Fruit fly (Drosophila melanogaster): Measurements from ENCODE around the gene CG15021.

The CG15021 gene

dm6 chr3L:4399905-4400304, 36.6 kb upstream of the CG15021 start (continued):
- no peak for TF ChIP-seq trh (GFP tag; optimal IDR thresholded peaks at IDR 0.05)
- TF ChIP-seq Doc2 (GFP tag; IDR thresholded peaks at IDR 0.05): no peak
- peak; percentile 44; the same call in 2 of the 3 replicates for TF ChIP-seq croc (GFP tag; conservative IDR thresholded peaks at IDR 0.05)
- no peak for TF ChIP-seq gcm (GFP tag; optimal IDR thresholded peaks at IDR 0.05)
- no peak for TF ChIP-seq sc (optimal IDR thresholded peaks at IDR 0.05)
- TF ChIP-seq sc (GFP tag; optimal IDR thresholded peaks at IDR 0.05): no peak
- TF ChIP-seq Bgb (GFP tag; IDR thresholded peaks at IDR 0.05; ENCODE audit: partially characterized antibody): no peak
- no peak for TF ChIP-seq rib (GFP tag; IDR thresholded peaks at IDR 0.05)
- peak; percentile 6 for TF ChIP-seq CG8924 (tag; optimal IDR thresholded peaks at IDR 0.05)
- TF ChIP-seq CG3407 (GFP tag; optimal IDR thresholded peaks at IDR 0.05): no peak
- TF ChIP-seq gsb-n (tag; optimal IDR thresholded peaks at IDR 0.05): peak; percentile 52
- TF ChIP-seq scrt (GFP tag; optimal IDR thresholded peaks at IDR 0.05): no peak
- TF ChIP-seq NC2β (GFP tag; optimal IDR thresholded peaks at IDR 0.05): no peak
- TF ChIP-seq trem (tag; optimal IDR thresholded peaks at IDR 0.05): no peak
- TF ChIP-seq CG12299 (tag; optimal IDR thresholded peaks at IDR 0.05): no peak
- TF ChIP-seq Dp (GFP tag; optimal IDR thresholded peaks at IDR 0.05): no peak
- TF ChIP-seq fru (optimal IDR thresholded peaks at IDR 0.05): no peak
- no peak for TF ChIP-seq CG11560 (tag; IDR thresholded peaks at IDR 0.05)
- no peak for TF ChIP-seq caup (GFP tag; optimal IDR thresholded peaks at IDR 0.05; ENCODE audit: severe bottlenecking)
- no peak for TF ChIP-seq twi (tag; optimal IDR thresholded peaks at IDR 0.05)
- no peak for TF ChIP-seq CG3995 (GFP tag; optimal IDR thresholded peaks at IDR 0.05)
- no peak for TF ChIP-seq CG32772 (GFP tag; IDR thresholded peaks at IDR 0.05)
- peak; percentile 41 for TF ChIP-seq dmrt99B (tag; optimal IDR thresholded peaks at IDR 0.05)
- no peak for TF ChIP-seq tna (GFP tag; IDR thresholded peaks at IDR 0.05; ENCODE audit: partially characterized antibody)
- no peak for TF ChIP-seq gt (GFP tag; IDR thresholded peaks at IDR 0.05)
- peak; percentile 34 for TF ChIP-seq CG2875 (GFP tag; optimal IDR thresholded peaks at IDR 0.05)
- TF ChIP-seq Stat92E (GFP tag; optimal IDR thresholded peaks at IDR 0.05): no peak
- TF ChIP-seq Hand (GFP tag; optimal IDR thresholded peaks at IDR 0.05): no peak
- TF ChIP-seq tio (GFP tag; optimal IDR thresholded peaks at IDR 0.05): no peak
- no peak for TF ChIP-seq Ravus (GFP tag; IDR thresholded peaks at IDR 0.05)
- no peak for TF ChIP-seq tll (GFP tag; optimal IDR thresholded peaks at IDR 0.05)
- no peak for TF ChIP-seq CG32767 (GFP tag; IDR thresholded peaks at IDR 0.05)
- no peak for TF ChIP-seq usp (GFP tag; optimal IDR thresholded peaks at IDR 0.05)
- no peak for TF ChIP-seq CG13424 (tag; optimal IDR thresholded peaks at IDR 0.05)
- TF ChIP-seq CG31441 (GFP tag; IDR thresholded peaks at IDR 0.05): peak; percentile 48; the same call in 1 of the 2 replicates
- TF ChIP-seq CG7786 (GFP tag; optimal IDR thresholded peaks at IDR 0.05): no peak
- no peak for TF ChIP-seq CG13775 (GFP tag; optimal IDR thresholded peaks at IDR 0.05)
- TF ChIP-seq Nf-YB (GFP tag; optimal IDR thresholded peaks at IDR 0.05): peak; percentile 24
- TF ChIP-seq CG5953 (GFP tag; IDR thresholded peaks at IDR 0.05): no peak
- TF ChIP-seq Kr (GFP tag; optimal IDR thresholded peaks at IDR 0.05): no peak
- TF ChIP-seq NFAT (GFP tag; IDR thresholded peaks at IDR 0.05): no peak
- TF ChIP-seq BEAF-32 (GFP tag; optimal IDR thresholded peaks at IDR 0.05): no peak
- TF ChIP-seq CG11247 (GFP tag; IDR thresholded peaks at IDR 0.05): no peak
- no peak for TF ChIP-seq Fer1 (GFP tag; optimal IDR thresholded peaks at IDR 0.05)
- TF ChIP-seq CG8944 (GFP tag; optimal IDR thresholded peaks at IDR 0.05): no peak
- TF ChIP-seq prd (optimal IDR thresholded peaks at IDR 0.05): no peak
- TF ChIP-seq prd (GFP tag; IDR thresholded peaks at IDR 0.05): peak; percentile 60; the same call in 2 of the 3 replicates
- TF ChIP-seq pb (GFP tag; optimal IDR thresholded peaks at IDR 0.05): no peak
- TF ChIP-seq Vsx1 (GFP tag; optimal IDR thresholded peaks at IDR 0.05): no peak
- TF ChIP-seq corto (GFP tag; optimal IDR thresholded peaks at IDR 0.05): no peak
- TF ChIP-seq CG12155 (GFP tag; optimal IDR thresholded peaks at IDR 0.05): no peak
- TF ChIP-seq cg (GFP tag; optimal IDR thresholded peaks at IDR 0.05): no peak
